Worm (Caenorhabditis elegans) whole organism, L3 larva: ENCODE results near the gene F09B12.5.
A peak's percentile ranks its signal among the peaks of the same experiment; 100 is the strongest.

Experiments
- R02D3.7 ChIP-seq: fragments of 150-350 bp; optimal IDR thresholded peaks from 2 replicates; lab custom pipeline; 2014; ENCODE audit warnings: missing biosample characterization, missing genetic modification characterization
- ZK546.5 ChIP-seq: sonication (generic microtip); optimal IDR thresholded peaks from 2 replicates; lab custom pipeline; 2017; ENCODE audit warnings: missing biosample characterization, missing genetic modification characterization
- ama-1 ChIP-seq: fragments of 150-350 bp; optimal IDR thresholded peaks from 2 replicates; lab custom pipeline; 2018
- ceh-28 ChIP-seq: fragments of 150-350 bp; optimal IDR thresholded peaks from 2 replicates; lab custom pipeline; 2014; ENCODE audit warnings: missing biosample characterization, missing genetic modification reagents, missing genetic modification characterization
- ceh-82 ChIP-seq: fragments of 150-350 bp; optimal IDR thresholded peaks from 2 replicates; lab custom pipeline; 2014; ENCODE audit warnings: missing biosample characterization, missing genetic modification characterization
- ceh-9 ChIP-seq: sonication (generic microtip); optimal IDR thresholded peaks from 2 replicates; lab custom pipeline; 2018; ENCODE audit warnings: missing biosample characterization, missing genetic modification characterization
- daf-12 ChIP-seq: fragments of 150-350 bp; optimal IDR thresholded peaks from 2 replicates; lab custom pipeline; 2014; ENCODE audit warnings: missing biosample characterization, missing genetic modification reagents, missing genetic modification characterization
- egl-5 ChIP-seq: fragments of 150-350 bp; optimal IDR thresholded peaks from 2 replicates; lab custom pipeline; 2017; ENCODE audit warnings: missing biosample characterization, missing genetic modification reagents, missing genetic modification characterization, inconsistent platforms
- elt-1 ChIP-seq: fragments of 150-350 bp; optimal IDR thresholded peaks from 2 replicates; lab custom pipeline; 2014; ENCODE audit warnings: missing biosample characterization, missing genetic modification characterization
- elt-3 ChIP-seq, 3 experiments: fragments of 150-350 bp in 1 of 3; sonication (generic microtip) in 2 of 3; optimal IDR thresholded peaks; 2 replicates in 2 of 3; 4 replicates in 1 of 3; lab custom pipeline; 2014 to 2017; ENCODE audit warnings: missing biosample characterization in 3 of 3, missing genetic modification characterization in 3 of 3
- eor-1 ChIP-seq, 2 experiments: fragments of 150-350 bp; optimal IDR thresholded peaks; 2 replicates each; lab custom pipeline; 2014 to 2018; ENCODE audit warnings: missing biosample characterization in 2 of 2, missing genetic modification characterization in 2 of 2
- fkh-10 ChIP-seq: sonication (generic microtip); optimal IDR thresholded peaks from 2 replicates; lab custom pipeline; 2017; ENCODE audit warnings: missing biosample characterization, missing genetic modification reagents, missing genetic modification characterization
- fkh-2 ChIP-seq: fragments of 150-350 bp; optimal IDR thresholded peaks from 2 replicates; lab custom pipeline; 2014; ENCODE audit warnings: missing biosample characterization, missing genetic modification reagents, missing genetic modification characterization
- fos-1 ChIP-seq: fragments of 150-350 bp; optimal IDR thresholded peaks from 2 replicates; lab custom pipeline; 2014; ENCODE audit warnings: missing biosample characterization, missing genetic modification characterization
- hmg-11 ChIP-seq: sonication (generic microtip); optimal IDR thresholded peaks from 2 replicates; lab custom pipeline; 2016; ENCODE audit warnings: missing genetic modification characterization, missing compliant biosample characterization
- jun-1 ChIP-seq: fragments of 150-350 bp; optimal IDR thresholded peaks from 2 replicates; lab custom pipeline; 2014; ENCODE audit warnings: missing biosample characterization, missing genetic modification reagents, missing genetic modification characterization
- lin-39 ChIP-seq: fragments of 150-350 bp; optimal IDR thresholded peaks from 2 replicates; lab custom pipeline; 2018; ENCODE audit warnings: missing biosample characterization, missing genetic modification reagents, missing genetic modification characterization
- lsy-12 ChIP-seq: sonication (generic microtip); optimal IDR thresholded peaks from 2 replicates; lab custom pipeline; 2016; ENCODE audit warnings: mild to moderate bottlenecking, missing genetic modification characterization, missing compliant biosample characterization
- mdl-1 ChIP-seq: fragments of 150-350 bp; optimal IDR thresholded peaks from 2 replicates; lab custom pipeline; 2014; ENCODE audit warnings: missing biosample characterization, missing genetic modification characterization
- nfya-1 ChIP-seq: sonication (generic microtip); optimal IDR thresholded peaks from 2 replicates; lab custom pipeline; 2017; ENCODE audit warnings: missing genetic modification characterization, mild to moderate bottlenecking, missing compliant biosample characterization, antibody characterized with exemption, moderate library complexity; ENCODE audit not compliant: insufficient read depth
- nhr-23 ChIP-seq: fragments of 150-350 bp; optimal IDR thresholded peaks from 2 replicates; lab custom pipeline; 2014; ENCODE audit warnings: missing biosample characterization, missing genetic modification reagents, missing genetic modification characterization
- nhr-25 ChIP-seq: sonication (generic microtip); optimal IDR thresholded peaks from 2 replicates; lab custom pipeline; 2017; ENCODE audit warnings: missing biosample characterization, missing genetic modification characterization
- nhr-43 ChIP-seq: sonication (generic microtip); optimal IDR thresholded peaks from 2 replicates; lab custom pipeline; 2016; ENCODE audit warnings: mild to moderate bottlenecking, missing genetic modification characterization, missing compliant biosample characterization; ENCODE audit not compliant: poor library complexity, severe bottlenecking
- nhr-67 ChIP-seq: fragments of 150-350 bp; optimal IDR thresholded peaks from 2 replicates; lab custom pipeline; 2014; ENCODE audit warnings: missing biosample characterization, missing genetic modification characterization
- nhr-76 ChIP-seq: fragments of 150-350 bp; sonication (generic microtip); optimal IDR thresholded peaks from 5 replicates; lab custom pipeline; 2014; ENCODE audit warnings: missing biosample characterization, missing genetic modification characterization
- nhr-77 ChIP-seq: fragments of 150-350 bp; optimal IDR thresholded peaks from 2 replicates; lab custom pipeline; 2014; ENCODE audit warnings: missing biosample characterization, missing genetic modification characterization
- pha-4 ChIP-seq: fragments of 150-350 bp; optimal IDR thresholded peaks from 2 replicates; lab custom pipeline; 2014; ENCODE audit warnings: missing biosample characterization, missing genetic modification reagents, missing genetic modification characterization
- pqm-1 ChIP-seq: fragments of 150-350 bp; optimal IDR thresholded peaks from 2 replicates; lab custom pipeline; 2017; ENCODE audit warnings: missing biosample characterization, missing genetic modification characterization, inconsistent platforms
- sea-2 ChIP-seq: fragments of 150-350 bp; sonication (generic microtip); optimal IDR thresholded peaks from 4 replicates; lab custom pipeline; 2014; ENCODE audit warnings: missing biosample characterization, missing genetic modification reagents, missing genetic modification characterization
- snpc-4 ChIP-seq: fragments of 150-350 bp; optimal IDR thresholded peaks from 2 replicates; lab custom pipeline; 2014; ENCODE audit warnings: missing biosample characterization, missing genetic modification characterization
- tbx-2 ChIP-seq: sonication (generic microtip); optimal IDR thresholded peaks from 2 replicates; lab custom pipeline; 2016; ENCODE audit warnings: mild to moderate bottlenecking, missing genetic modification characterization, missing compliant biosample characterization
- unc-62 ChIP-seq: fragments of 150-350 bp; sonication (generic microtip); optimal IDR thresholded peaks from 4 replicates; lab custom pipeline; 2014; ENCODE audit warnings: missing biosample characterization, missing genetic modification reagents, missing genetic modification characterization
- zag-1 ChIP-seq: fragments of 150-350 bp; optimal IDR thresholded peaks from 2 replicates; lab custom pipeline; 2014; ENCODE audit warnings: missing biosample characterization, missing genetic modification characterization
- ztf-11 ChIP-seq: fragments of 150-350 bp; optimal IDR thresholded peaks from 2 replicates; lab custom pipeline; 2014; ENCODE audit warnings: missing biosample characterization, missing genetic modification characterization

Gene F09B12.5

DNA sequence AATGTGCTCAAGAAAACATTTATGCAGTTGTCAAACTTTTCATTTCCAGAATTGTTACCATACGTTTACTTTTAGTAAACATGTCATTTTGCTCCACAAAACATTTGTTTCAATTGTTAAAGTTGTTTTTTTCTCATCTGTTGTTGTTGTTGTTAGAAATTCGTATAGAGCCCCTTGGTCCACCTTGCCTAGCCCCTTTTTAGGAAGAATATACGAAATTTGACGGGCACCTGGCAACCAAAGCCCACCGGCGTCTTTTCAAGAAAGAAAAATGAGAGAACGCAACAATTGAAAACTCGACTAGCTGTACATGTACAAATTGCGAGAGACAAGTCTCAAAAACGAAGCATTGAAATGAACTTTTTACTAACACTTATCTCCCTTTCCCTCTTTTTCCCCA lies at the start of gene F09B12.5:
F09B12.5 (plus strand) TSS at position 301 of the 400 bp plus-strand sequence.
- TF ChIP-seq snpc-4 (tag; lab: Kevin White, UChicago) (no peak), tbx-2 (tag; lab: Kevin White, UChicago) (no peak)

DNA sequence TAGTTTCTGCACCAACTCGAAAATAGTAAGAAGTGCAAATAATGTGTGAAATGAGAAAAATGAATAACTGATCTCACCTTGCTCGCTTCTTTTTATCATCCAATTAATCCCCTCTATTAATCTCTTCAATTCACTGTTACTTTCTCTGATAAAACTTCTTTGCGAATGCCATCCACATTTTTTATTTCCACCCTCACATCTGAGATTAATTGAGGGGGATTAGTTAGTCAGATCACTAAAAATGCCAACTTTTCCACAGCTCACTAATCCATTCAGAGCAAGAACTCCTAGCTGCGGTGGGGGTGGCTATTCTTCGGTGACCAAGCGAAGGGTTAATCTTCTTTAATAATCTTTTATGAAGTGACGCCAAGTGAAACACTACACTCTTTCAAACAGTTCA lies 49.7 kb upstream of the F09B12.5 start, which contains the start of gene dsc-1:
dsc-1 (minus strand) TSS at position 46 of the 400 bp plus-strand sequence.
- TF ChIP-seq fkh-2 (no peak), unc-62 (GFP tag; lab: Kevin White, UChicago) (no peak), egl-5 (no peak), nhr-76 (tag; lab: Kevin White, UChicago) (no peak), nhr-23 (tag; lab: Kevin White, UChicago) (no peak), nhr-25 (no peak), fos-1 (no peak), zag-1 (tag; lab: Kevin White, UChicago) (no peak), nhr-77 (tag; lab: Kevin White, UChicago) (no peak), ztf-11 (tag; lab: Kevin White, UChicago) (no peak), eor-1 (tag; optimal IDR thresholded peaks at IDR 0.05; lab: Kevin White, UChicago) (no peak), nhr-67 (tag; lab: Kevin White, UChicago) (no peak)

DNA sequence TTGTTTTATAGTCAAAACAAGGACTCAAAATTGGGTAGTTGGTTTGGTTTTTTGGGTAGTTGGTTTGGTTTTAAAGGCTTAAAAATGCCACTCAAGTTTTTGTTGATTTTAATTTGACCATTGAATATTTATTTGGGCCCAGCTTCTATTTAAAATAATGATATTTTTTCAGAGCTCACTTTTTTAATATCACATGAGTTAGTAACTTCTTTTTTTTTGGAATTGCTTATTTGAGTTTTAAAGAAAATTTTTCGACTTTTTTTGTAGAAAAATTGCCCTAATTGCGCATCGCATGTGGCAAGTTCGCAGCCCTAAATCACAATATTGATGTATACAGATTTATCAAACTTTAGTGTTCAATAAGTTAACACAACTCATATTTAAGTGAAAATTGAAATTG lies 48.7 kb upstream of the F09B12.5 start:
- TF ChIP-seq lsy-12 = no peak
- no peak for TF ChIP-seq jun-1 (tag; lab: Kevin White, UChicago)
- TF ChIP-seq mdl-1 (tag; lab: Kevin White, UChicago) = no peak
- TF ChIP-seq sea-2 (GFP tag; lab: Kevin White, UChicago) = no peak
- TF ChIP-seq elt-3 (tag; optimal IDR thresholded peaks at IDR 0.05; lab: Kevin White, UChicago) = no peak
- no peak for TF ChIP-seq ceh-9 (tag; lab: Kevin White, UChicago)
- no peak for TF ChIP-seq pqm-1 (tag; lab: Kevin White, UChicago)
- no peak for TF ChIP-seq ama-1 (lab: Kevin White, UChicago)
- no peak for TF ChIP-seq daf-12 (tag; lab: Kevin White, UChicago)
- TF ChIP-seq nhr-67 (tag; lab: Kevin White, UChicago) = no peak
- TF ChIP-seq ZK546.5 (tag; lab: Kevin White, UChicago) = no peak
- no peak for TF ChIP-seq nhr-77 (tag; lab: Kevin White, UChicago)
- TF ChIP-seq snpc-4 (tag; lab: Kevin White, UChicago) = no peak
- TF ChIP-seq ztf-11 (tag; lab: Kevin White, UChicago) = no peak
- TF ChIP-seq nfya-1 (tag; lab: Kevin White, UChicago) = no peak
- no peak for TF ChIP-seq ceh-28 (tag; lab: Kevin White, UChicago)
- no peak for TF ChIP-seq lin-39 (tag; lab: Kevin White, UChicago)
- TF ChIP-seq zag-1 (tag; lab: Kevin White, UChicago) = no peak
- TF ChIP-seq, all 47 proteins: peak for 0

DNA sequence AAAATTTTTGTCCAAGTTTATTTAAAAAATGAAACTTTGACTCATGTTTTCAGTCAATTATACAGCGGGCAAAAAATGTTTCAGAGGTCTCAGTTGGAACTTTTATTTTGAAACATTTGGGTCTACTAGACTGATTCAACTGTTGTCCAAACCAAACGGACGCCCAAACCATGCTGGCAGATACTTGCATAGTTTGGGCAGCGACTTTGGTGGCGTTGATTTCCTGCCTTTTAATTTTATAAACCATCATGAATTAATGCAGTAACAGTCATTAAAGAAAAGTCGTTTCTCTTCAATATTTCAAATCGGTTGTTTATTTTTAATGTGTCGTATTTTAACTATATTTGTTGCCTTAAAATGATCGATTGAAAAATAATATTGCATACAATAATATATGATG lies 48.2 kb upstream of the F09B12.5 start:
- TF ChIP-seq eor-1 (tag; optimal IDR thresholded peaks at IDR 0.05; lab: Kevin White, UChicago) (no peak), hmg-11 (tag; lab: Kevin White, UChicago) (no peak), ceh-82 (tag; lab: Kevin White, UChicago) (no peak), nhr-77 (tag; lab: Kevin White, UChicago) (no peak), unc-62 (GFP tag; lab: Kevin White, UChicago) (no peak), nhr-43 (tag; lab: Kevin White, UChicago) (peak; percentile 13), pha-4 (tag; lab: Kevin White, UChicago) (no peak), R02D3.7 (tag; lab: Kevin White, UChicago) (no peak), nhr-25 (no peak), elt-1 (tag; lab: Kevin White, UChicago) (no peak), ztf-11 (tag; lab: Kevin White, UChicago) (no peak), lsy-12 (no peak), fkh-10 (no peak), ama-1 (lab: Kevin White, UChicago) (peak; percentile 18), pqm-1 (tag; lab: Kevin White, UChicago) (no peak)
- TF ChIP-seq, all 47 proteins: peak for 2
